Worm (Caenorhabditis elegans) whole organism, late embryonic: ENCODE results near the gene set-25.
"Not testable (repeated sequence)": the region's sequence is repeated elsewhere in the genome, so short reads cannot be mapped to it uniquely, and the experiment has no call there.

Experiments used
- T23F11.4 ChIP-seq: fragments of 200-800 bp; sonication (Bioruptor generic); optimal IDR thresholded peaks from 2 replicates; lab custom pipeline; 2018; ENCODE audit warnings: mild to moderate bottlenecking, missing genetic modification characterization, missing compliant biosample characterization
- ahr-1 ChIP-seq: sonication (generic microtip); optimal IDR thresholded peaks from 2 replicates; lab custom pipeline; 2016; ENCODE audit warnings: missing genetic modification characterization, missing compliant biosample characterization
- ama-1 ChIP-seq: fragments of 150-350 bp; optimal IDR thresholded peaks from 2 replicates; lab custom pipeline; 2014
- ceh-19 ChIP-seq: fragments of 200-800 bp; sonication (Bioruptor generic); optimal IDR thresholded peaks from 2 replicates; lab custom pipeline; 2018; ENCODE audit warnings: mild to moderate bottlenecking, missing genetic modification characterization, missing compliant biosample characterization
- ceh-34 ChIP-seq: sonication (generic microtip); optimal IDR thresholded peaks from 2 replicates; lab custom pipeline; 2016; ENCODE audit warnings: mild to moderate bottlenecking, missing genetic modification characterization, missing compliant biosample characterization
- ceh-48 ChIP-seq: sonication (generic microtip); optimal IDR thresholded peaks from 2 replicates; lab custom pipeline; 2016; ENCODE audit warnings: missing genetic modification characterization, inconsistent platforms, missing compliant biosample characterization
- dmd-4 ChIP-seq: sonication (generic microtip); optimal IDR thresholded peaks from 2 replicates; lab custom pipeline; 2016; ENCODE audit warnings: borderline replicate concordance, missing genetic modification characterization, missing compliant biosample characterization
- fkh-6 ChIP-seq: sonication (generic microtip); optimal IDR thresholded peaks from 2 replicates; lab custom pipeline; 2016; ENCODE audit warnings: missing genetic modification characterization, missing compliant biosample characterization
- hlh-30 ChIP-seq: sonication (generic microtip); optimal IDR thresholded peaks from 2 replicates; lab custom pipeline; 2017; ENCODE audit warnings: antibody characterized with exemption, missing genetic modification characterization, missing compliant biosample characterization; ENCODE audit not compliant: insufficient read depth
- mec-3 ChIP-seq: sonication (generic microtip); optimal IDR thresholded peaks from 2 replicates; lab custom pipeline; 2016; ENCODE audit warnings: borderline replicate concordance, missing genetic modification characterization, missing compliant biosample characterization
- syd-9 ChIP-seq: sonication (generic microtip); optimal IDR thresholded peaks from 2 replicates; lab custom pipeline; 2016; ENCODE audit warnings: mild to moderate bottlenecking, missing genetic modification characterization, moderate library complexity, missing compliant biosample characterization
- tbx-2 ChIP-seq: sonication (generic microtip); optimal IDR thresholded peaks from 2 replicates; lab custom pipeline; 2016; ENCODE audit warnings: missing genetic modification characterization, missing compliant biosample characterization
- unc-42 ChIP-seq: sonication (generic microtip); optimal IDR thresholded peaks from 2 replicates; lab custom pipeline; 2016; ENCODE audit warnings: missing genotype, missing genetic modification characterization, missing compliant biosample characterization
- unc-55 ChIP-seq: sonication (generic microtip); optimal IDR thresholded peaks from 2 replicates; lab custom pipeline; 2017; ENCODE audit warnings: missing biosample characterization, missing genetic modification reagents, missing genetic modification characterization
- unc-86 ChIP-seq: sonication (generic microtip); optimal IDR thresholded peaks from 2 replicates; lab custom pipeline; 2016; ENCODE audit warnings: missing genetic modification characterization, missing compliant biosample characterization

set-25 gene

DNA sequence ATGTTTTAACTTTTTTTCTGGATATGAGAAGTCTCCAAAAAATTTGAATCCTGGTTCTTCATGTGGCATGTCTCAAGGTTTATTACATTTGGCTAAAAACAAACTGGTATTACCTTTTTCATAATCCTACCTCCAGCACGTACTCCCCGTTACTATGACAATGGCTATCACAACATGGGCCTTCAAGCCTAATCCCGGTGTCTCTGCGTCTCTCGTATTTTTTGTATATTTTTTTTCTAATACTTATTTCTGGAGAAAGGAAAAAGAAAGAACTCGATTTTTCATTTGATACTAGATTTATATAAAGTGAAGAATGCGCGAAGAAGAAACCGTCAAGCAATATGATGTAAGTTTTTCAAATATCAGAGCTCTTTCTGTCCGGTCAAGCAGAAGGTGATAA lies 46.6 kb downstream of the set-25 start, which contains the start of gene anoh-1:
anoh-1 (plus strand) TSS at position 301 of the 400 bp plus-strand sequence.
- no peak for TF ChIP-seq T23F11.4
- no peak for TF ChIP-seq ceh-48
- no peak for TF ChIP-seq syd-9
- no peak for TF ChIP-seq fkh-6
- no peak for TF ChIP-seq unc-55 (GFP tag; lab: Kevin White, UChicago)
- TF ChIP-seq ama-1 (lab: Kevin White, UChicago): no peak
- no peak for TF ChIP-seq tbx-2 (tag; lab: Kevin White, UChicago)
- TF ChIP-seq ceh-34 (tag; lab: Kevin White, UChicago): no peak
- no peak for TF ChIP-seq dmd-4 (tag; lab: Kevin White, UChicago)
- no peak for TF ChIP-seq unc-42 (tag; lab: Kevin White, UChicago)
- TF ChIP-seq mec-3 (tag; lab: Kevin White, UChicago): no peak
- no peak for TF ChIP-seq ahr-1
- TF ChIP-seq, all 69 proteins: peak for 0

DNA sequence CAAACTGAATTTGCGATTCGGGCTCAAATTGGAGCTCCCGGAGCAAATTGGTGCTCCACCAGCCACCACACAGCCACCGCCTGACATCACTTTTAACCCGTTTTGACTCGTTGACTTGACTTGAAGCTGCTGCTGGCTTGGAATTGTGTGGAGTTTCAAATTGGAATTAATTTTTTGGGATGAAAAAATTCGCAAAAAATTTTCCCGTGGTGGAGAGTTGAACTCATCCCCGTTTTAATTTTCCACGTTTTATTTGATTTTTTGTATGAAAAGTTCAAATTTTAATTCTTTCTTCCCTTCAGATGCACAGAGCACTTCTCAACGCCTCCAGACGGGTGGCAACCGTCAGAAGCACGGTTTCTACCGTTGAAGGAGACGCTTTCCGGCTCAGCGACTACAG lies 47.6 kb downstream of the set-25 start, which contains the start of gene Y43F4A.4:
Y43F4A.4 (plus strand) TSS at position 301 of the 400 bp plus-strand sequence.
- TF ChIP-seq ceh-19; unc-86 (tag; lab: Kevin White, UChicago); hlh-30 (tag; lab: Kevin White, UChicago): not testable (repeated sequence)
